Fruit fly (Drosophila melanogaster) whole organism, embryonic: ENCODE measurements around the gene CG43815.
A peak's percentile ranks its signal among the peaks of the same experiment; 100 is the strongest.

Source experiments
- CG10274 ChIP-seq: fragments of 200-800 bp; sonication (Bioruptor generic); optimal IDR thresholded peaks from 3 replicates; lab custom pipeline; 2017; ENCODE audit warnings: missing biosample characterization, mild to moderate bottlenecking, missing genetic modification characterization
- CG10654 ChIP-seq: fragments of 200-800 bp; sonication (Bioruptor generic); optimal IDR thresholded peaks from 2 replicates; lab custom pipeline; 2016; ENCODE audit warnings: missing biosample characterization, missing genetic modification characterization
- CG12071 ChIP-seq: fragments of 200-800 bp; sonication (Bioruptor generic); optimal IDR thresholded peaks from 3 replicates; lab custom pipeline; 2018; ENCODE audit warnings: missing biosample characterization, mild to moderate bottlenecking, missing genetic modification characterization
- CG12236 ChIP-seq: fragments of 200-800 bp; sonication (Bioruptor generic); optimal IDR thresholded peaks from 2 replicates; lab custom pipeline; 2016; ENCODE audit warnings: missing biosample characterization, missing genetic modification characterization
- CG12659 ChIP-seq: fragments of 200-800 bp; sonication (Bioruptor generic); optimal IDR thresholded peaks from 3 replicates; lab custom pipeline; 2017; ENCODE audit warnings: mild to moderate bottlenecking, missing biosample characterization, missing genetic modification reagents, missing genetic modification characterization
- CG13624 ChIP-seq: fragments of 200-800 bp; sonication (Bioruptor generic); optimal IDR thresholded peaks from 2 replicates; lab custom pipeline; 2016; ENCODE audit warnings: missing biosample characterization, missing genetic modification characterization
- CG14441 ChIP-seq: fragments of 200-800 bp; sonication (Bioruptor generic); IDR thresholded peaks from 2 replicates; pipeline ENCODE4 v1.3.6; 2022; ENCODE audit warnings: missing biosample characterization, missing genetic modification characterization
- CG16815 ChIP-seq: fragments of 200-800 bp; sonication (Bioruptor generic); optimal IDR thresholded peaks from 3 replicates; lab custom pipeline; 2017; ENCODE audit warnings: missing biosample characterization, mild to moderate bottlenecking, missing genetic modification characterization
- CG16863 ChIP-seq: fragments of 200-800 bp; sonication (Bioruptor generic); optimal IDR thresholded peaks from 3 replicates; lab custom pipeline; 2016; ENCODE audit warnings: missing biosample characterization, missing genetic modification characterization
- CG18764 ChIP-seq: fragments of 200-800 bp; sonication (Bioruptor generic); optimal IDR thresholded peaks from 3 replicates; lab custom pipeline; 2016; ENCODE audit warnings: missing biosample characterization, missing genetic modification characterization
- CG2129 ChIP-seq: fragments of 200-800 bp; sonication (Bioruptor generic); IDR thresholded peaks from 2 replicates; pipeline ENCODE4 v1.3.6; 2022; ENCODE audit warnings: missing biosample characterization, missing genetic modification characterization; ENCODE audit not compliant: partially characterized antibody
- CG4360 ChIP-seq: fragments of 200-800 bp; sonication (Bioruptor generic); IDR thresholded peaks from 2 replicates; pipeline ENCODE4 v1.3.6; 2022; ENCODE audit warnings: missing biosample characterization, missing genetic modification characterization
- CG4854 ChIP-seq: fragments of 200-800 bp; sonication (Bioruptor generic); optimal IDR thresholded peaks from 2 replicates; lab custom pipeline; 2016; ENCODE audit warnings: missing biosample characterization, missing genetic modification characterization, inconsistent platforms
- CG5245 ChIP-seq: fragments of 200-800 bp; sonication (Bioruptor generic); optimal IDR thresholded peaks from 3 replicates; lab custom pipeline; 2016; ENCODE audit warnings: missing biosample characterization, missing genetic modification characterization
- CG6272 ChIP-seq: fragments of 200-800 bp; sonication (Bioruptor generic); IDR thresholded peaks from 2 replicates; pipeline ENCODE4 v1.3.6; 2022; ENCODE audit warnings: missing biosample characterization, missing genetic modification characterization
- CG7271 ChIP-seq: fragments of 200-800 bp; sonication (Bioruptor generic); optimal IDR thresholded peaks from 2 replicates; lab custom pipeline; 2018; ENCODE audit warnings: missing biosample characterization, mild to moderate bottlenecking, missing genetic modification characterization, moderate library complexity
- CG8388 ChIP-seq: fragments of 200-800 bp; sonication (Bioruptor generic); optimal IDR thresholded peaks from 2 replicates; lab custom pipeline; 2019; ENCODE audit warnings: missing biosample characterization, mild to moderate bottlenecking, missing genetic modification characterization, moderate library complexity
- CG8924 ChIP-seq: fragments of 200-800 bp; optimal IDR thresholded peaks from 3 replicates; lab custom pipeline; 2019; ENCODE audit warnings: missing biosample characterization, mild to moderate bottlenecking, missing genetic modification characterization, moderate library complexity
- CG9215 ChIP-seq: fragments of 200-800 bp; sonication (Bioruptor generic); IDR thresholded peaks from 2 replicates; pipeline ENCODE4 v1.3.6; 2022; ENCODE audit warnings: missing biosample characterization, missing genetic modification characterization
- CG9727 ChIP-seq: fragments of 200-800 bp; sonication (Bioruptor generic); optimal IDR thresholded peaks from 3 replicates; lab custom pipeline; 2017; ENCODE audit warnings: missing biosample characterization, mild to moderate bottlenecking, missing genetic modification characterization
- CG9817 ChIP-seq: fragments of 200-800 bp; sonication (Bioruptor generic); optimal IDR thresholded peaks from 2 replicates; lab custom pipeline; 2018; ENCODE audit warnings: missing biosample characterization, mild to moderate bottlenecking, missing genetic modification characterization, moderate library complexity
- Gug ChIP-seq: fragments of 200-800 bp; sonication (Bioruptor generic); IDR thresholded peaks from 4 replicates; pipeline ENCODE4 v1.3.6; 2022; ENCODE audit warnings: missing biosample characterization, missing genetic modification characterization
- HLH54F ChIP-seq: fragments of 200-800 bp; sonication (Bioruptor generic); optimal IDR thresholded peaks from 3 replicates; lab custom pipeline; 2016; ENCODE audit warnings: missing biosample characterization, missing genetic modification characterization
- HmgZ ChIP-seq: fragments of 200-800 bp; sonication (Bioruptor generic); optimal IDR thresholded peaks from 2 replicates; lab custom pipeline; 2018; ENCODE audit warnings: missing biosample characterization, mild to moderate bottlenecking, missing genetic modification characterization
- Hmx ChIP-seq: fragments of 200-800 bp; sonication (Bioruptor generic); optimal IDR thresholded peaks from 2 replicates; lab custom pipeline; 2016; ENCODE audit warnings: missing biosample characterization, missing genetic modification characterization
- Max ChIP-seq: fragments of 200-800 bp; sonication (Bioruptor generic); optimal IDR thresholded peaks from 2 replicates; lab custom pipeline; 2016; ENCODE audit warnings: missing biosample characterization, mild to moderate bottlenecking, missing genetic modification characterization
- Mes4 ChIP-seq: fragments of 200-800 bp; sonication (Bioruptor generic); optimal IDR thresholded peaks from 2 replicates; lab custom pipeline; 2016; ENCODE audit warnings: missing biosample characterization, missing genetic modification characterization
- Neu2 ChIP-seq: fragments of 200-800 bp; sonication (Bioruptor generic); optimal IDR thresholded peaks from 3 replicates; lab custom pipeline; 2016; ENCODE audit warnings: missing biosample characterization, missing genetic modification characterization, borderline replicate concordance
- Rfx ChIP-seq: fragments of 200-800 bp; sonication (Bioruptor generic); IDR thresholded peaks from 2 replicates; pipeline ENCODE4 v1.3.6; 2022; ENCODE audit warnings: missing biosample characterization, missing genetic modification characterization
- Side ChIP-seq: fragments of 200-800 bp; sonication (Bioruptor generic); optimal IDR thresholded peaks from 2 replicates; lab custom pipeline; 2016; ENCODE audit warnings: missing biosample characterization, missing genetic modification characterization
- Spps ChIP-seq: fragments of 200-800 bp; sonication (Bioruptor generic); optimal IDR thresholded peaks from 2 replicates; lab custom pipeline; 2018; ENCODE audit warnings: missing biosample characterization, mild to moderate bottlenecking, missing genetic modification characterization
- Ssrp ChIP-seq: fragments of 200-800 bp; sonication (Bioruptor generic); optimal IDR thresholded peaks from 2 replicates; lab custom pipeline; 2018; ENCODE audit warnings: missing biosample characterization, mild to moderate bottlenecking, missing genetic modification characterization, moderate library complexity
- Tbp ChIP-seq: fragments of >200 bp; optimal IDR thresholded peaks from 2 replicates; lab custom pipeline; 2018; ENCODE audit warnings: missing biosample characterization, missing genetic modification characterization
- cato ChIP-seq: fragments of 200-800 bp; sonication (Bioruptor generic); optimal IDR thresholded peaks from 2 replicates; lab custom pipeline; 2016; ENCODE audit warnings: missing biosample characterization, missing genetic modification characterization, borderline replicate concordance
- ci ChIP-seq: fragments of 200-800 bp; sonication (Bioruptor generic); IDR thresholded peaks from 3 replicates; pipeline ENCODE4 v1.3.6; 2022; ENCODE audit warnings: missing biosample characterization, missing genetic modification characterization
- croc ChIP-seq: fragments of 200-800 bp; sonication (Bioruptor generic); conservative IDR thresholded peaks from 3 replicates; pipeline ENCODE4 v1.3.6; 2022; ENCODE audit warnings: missing biosample characterization, missing genetic modification characterization
- dmrt11E ChIP-seq: fragments of 200-800 bp; sonication (Bioruptor generic); optimal IDR thresholded peaks from 3 replicates; lab custom pipeline; 2018; ENCODE audit warnings: missing biosample characterization, mild to moderate bottlenecking, missing genetic modification characterization, moderate library complexity
- exex ChIP-seq: fragments of 200-800 bp; sonication (Bioruptor generic); optimal IDR thresholded peaks from 4 replicates; lab custom pipeline; 2018; ENCODE audit warnings: missing biosample characterization, mild to moderate bottlenecking, missing genetic modification characterization, moderate library complexity
- fd96Cb ChIP-seq: fragments of 200-800 bp; sonication (Bioruptor generic); optimal IDR thresholded peaks from 2 replicates; lab custom pipeline; 2018; ENCODE audit warnings: missing biosample characterization, mild to moderate bottlenecking, missing genetic modification characterization, moderate library complexity
- gt ChIP-seq: fragments of 200-800 bp; sonication (Bioruptor generic); IDR thresholded peaks from 2 replicates; pipeline ENCODE4 v1.3.6; 2022; ENCODE audit warnings: missing biosample characterization, missing genetic modification characterization
- jigr1 ChIP-seq: fragments of 200-800 bp; sonication (Bioruptor generic); IDR thresholded peaks from 3 replicates; pipeline ENCODE4 v1.3.6; 2022; ENCODE audit warnings: missing biosample characterization, missing genetic modification characterization
- lmd ChIP-seq: fragments of 200-800 bp; sonication (Bioruptor generic); IDR thresholded peaks from 2 replicates; pipeline ENCODE4 v1.3.6; 2022; ENCODE audit warnings: missing biosample characterization, missing genetic modification characterization
- mirr ChIP-seq: fragments of 200-800 bp; sonication (Bioruptor generic); optimal IDR thresholded peaks from 3 replicates; lab custom pipeline; 2018; ENCODE audit warnings: missing biosample characterization, mild to moderate bottlenecking, missing genetic modification characterization
- nau ChIP-seq: fragments of 200-800 bp; sonication (Bioruptor generic); optimal IDR thresholded peaks from 3 replicates; lab custom pipeline; 2017; ENCODE audit warnings: missing biosample characterization, mild to moderate bottlenecking, missing genetic modification characterization, missing genetic modification reagents
- pan ChIP-seq, 4 experiments: fragments of >200 bp in 3 of 4; fragments of 200-800 bp in 1 of 4; sonication (Bioruptor generic) in 1 of 4; optimal IDR thresholded peaks in 3 of 4; IDR thresholded peaks in 1 of 4; 2 replicates each; pipeline versions ENCODE4 v1.3.6 to Lab custom; 2017 to 2022; ENCODE audit warnings: missing biosample characterization in 2 of 4, missing genetic modification characterization in 2 of 4, mixed read lengths in 1 of 4
- pho ChIP-seq: fragments of 200-800 bp; sonication (Bioruptor generic); optimal IDR thresholded peaks from 2 replicates; lab custom pipeline; 2016; ENCODE audit warnings: missing biosample characterization, missing genetic modification characterization
- pita ChIP-seq: fragments of 200-800 bp; sonication (Bioruptor generic); optimal IDR thresholded peaks from 2 replicates; lab custom pipeline; 2017; ENCODE audit warnings: missing biosample characterization, mild to moderate bottlenecking, missing genetic modification characterization
- pum ChIP-seq: fragments of 200-800 bp; sonication (Bioruptor generic); optimal IDR thresholded peaks from 2 replicates; lab custom pipeline; 2016; ENCODE audit warnings: missing biosample characterization, missing genetic modification characterization
- slbo ChIP-seq: fragments of 200-800 bp; sonication (Bioruptor generic); IDR thresholded peaks from 2 replicates; pipeline ENCODE4 v1.3.6; 2022; ENCODE audit warnings: missing biosample characterization, missing genetic modification characterization
- tio ChIP-seq: fragments of 200-800 bp; sonication (Bioruptor generic); optimal IDR thresholded peaks from 2 replicates; lab custom pipeline; 2017; ENCODE audit warnings: missing biosample characterization, missing genetic modification characterization, inconsistent platforms
- tup ChIP-seq: fragments of 200-800 bp; sonication (Bioruptor generic); optimal IDR thresholded peaks from 2 replicates; lab custom pipeline; 2016; ENCODE audit warnings: missing biosample characterization, mild to moderate bottlenecking, missing genetic modification characterization, moderate library complexity

CG43815 gene

dm6 chr2L:3600847-3601246, 24.8 kb downstream of the CG43815 start (continued):
- no peak for TF ChIP-seq CG12071 (GFP tag; lab: Kevin White, UChicago)
- no peak for TF ChIP-seq HLH54F (GFP tag; lab: Kevin White, UChicago)
- no peak; the same call in 3 of the 4 replicates for TF ChIP-seq Gug (GFP tag; lab: Robert Waterston, UW)
- TF ChIP-seq CG16863 (GFP tag; lab: Kevin White, UChicago) = peak; percentile 26
- TF ChIP-seq CG5245 (GFP tag; lab: Kevin White, UChicago) = peak; percentile 11
- TF ChIP-seq HmgZ (tag; lab: Kevin White, UChicago) = no peak
- peak; percentile 7; the same call in 1 of the 2 replicates for TF ChIP-seq lmd (GFP tag; lab: Robert Waterston, UW)
- peak; percentile 18 for TF ChIP-seq CG8924 (tag; lab: Kevin White, UChicago)
- no peak for TF ChIP-seq pan (optimal IDR thresholded peaks at IDR 0.05; lab: Kevin White, UChicago)
- TF ChIP-seq pan (GFP tag; optimal IDR thresholded peaks at IDR 0.05 in 1 of 2, IDR thresholded peaks at IDR 0.05 in 1 of 2) = no peak
- no peak for TF ChIP-seq mirr (GFP tag; lab: Kevin White, UChicago)
- TF ChIP-seq CG2129 (GFP tag; lab: Robert Waterston, UW) = no peak
- peak; percentile 24; the same call in 1 of the 3 replicates for TF ChIP-seq croc (GFP tag; lab: Robert Waterston, UW)
- peak; percentile 87 for TF ChIP-seq dmrt11E
- no peak for TF ChIP-seq CG18764 (GFP tag; lab: Kevin White, UChicago)
- peak; percentile 37 for TF ChIP-seq pum (GFP tag; lab: Kevin White, UChicago)
- no peak for TF ChIP-seq cato (GFP tag; lab: Kevin White, UChicago)
- no peak for TF ChIP-seq CG4360 (GFP tag; lab: Robert Waterston, UW)
- TF ChIP-seq CG14441 (GFP tag; lab: Robert Waterston, UW) = no peak
- peak; percentile 29 for TF ChIP-seq Ssrp
- TF ChIP-seq Hmx (GFP tag; lab: Kevin White, UChicago) = no peak
- no peak for TF ChIP-seq jigr1 (GFP tag; lab: Robert Waterston, UW)
- no peak for TF ChIP-seq gt (GFP tag; lab: Robert Waterston, UW)
- no peak for TF ChIP-seq CG13624 (GFP tag; lab: Kevin White, UChicago)
- peak; percentile 41 for TF ChIP-seq tup (GFP tag; lab: Kevin White, UChicago)
- TF ChIP-seq Max (GFP tag; lab: Kevin White, UChicago) = no peak
- no peak for TF ChIP-seq nau (GFP tag; lab: Kevin White, UChicago)
- no peak for TF ChIP-seq CG6272
- no peak for TF ChIP-seq CG9817 (tag; lab: Kevin White, UChicago)
- no peak for TF ChIP-seq CG9215
- peak; percentile 65; the same call in 1 of the 3 replicates for TF ChIP-seq ci
- TF ChIP-seq CG8388 (GFP tag; lab: Kevin White, UChicago) = peak; percentile 36
- no peak for TF ChIP-seq CG12659 (GFP tag; lab: Kevin White, UChicago)
- TF ChIP-seq Spps (tag; lab: Kevin White, UChicago) = peak; percentile 13
- TF ChIP-seq Mes4 (GFP tag; lab: Kevin White, UChicago) = peak; percentile 7
- TF ChIP-seq CG9727 (GFP tag; lab: Kevin White, UChicago) = peak; percentile 73
- TF ChIP-seq CG10274 = no peak
- no peak for TF ChIP-seq Rfx (GFP tag; lab: Robert Waterston, UW)
- no peak for TF ChIP-seq CG7271 (tag; lab: Kevin White, UChicago)
- no peak for TF ChIP-seq CG10654 (GFP tag; lab: Kevin White, UChicago)
- no peak for TF ChIP-seq tio (GFP tag; lab: Kevin White, UChicago)
- TF ChIP-seq exex (tag; lab: Kevin White, UChicago) = no peak
- TF ChIP-seq slbo = no peak
- peak; percentile 28 for TF ChIP-seq fd96Cb (tag; lab: Kevin White, UChicago)
- TF ChIP-seq pita = no peak
- TF ChIP-seq Tbp (GFP tag; lab: Kevin White, UChicago) = no peak
- peak; percentile 36 for TF ChIP-seq CG16815 (GFP tag; lab: Kevin White, UChicago)
- no peak for TF ChIP-seq CG12236 (GFP tag; lab: Kevin White, UChicago)
- no peak for TF ChIP-seq CG4854 (GFP tag; lab: Kevin White, UChicago)
- no peak for TF ChIP-seq Neu2
- TF ChIP-seq pho (GFP tag; lab: Kevin White, UChicago) = no peak
- peak; percentile 30 for TF ChIP-seq Side
